Fruit fly (Drosophila melanogaster): Measurements from ENCODE around the gene CG5815.

DNA sequence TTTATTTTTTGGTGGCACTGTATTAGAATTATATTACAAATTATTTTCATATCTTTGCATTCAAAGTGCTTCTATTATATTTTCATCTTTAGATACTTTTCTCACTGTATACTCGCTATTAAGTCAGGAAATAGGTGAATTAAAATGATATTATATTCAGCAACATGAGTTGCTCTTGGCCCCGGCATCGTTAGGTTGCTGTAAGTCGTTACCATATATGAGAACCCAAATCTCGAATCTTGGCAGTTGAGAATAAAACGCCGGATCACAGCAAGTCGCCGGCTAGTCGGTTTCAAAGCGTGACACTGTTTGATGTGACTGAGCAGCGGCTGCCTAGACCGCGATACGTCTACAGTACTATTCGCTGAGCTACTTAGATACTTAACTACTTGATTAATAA is 18.1 kb upstream of the CG5815 start, which contains the start of gene CG14259:
- TF ChIP-seq psq (optimal IDR thresholded peaks at IDR 0.05) (no peak), h (optimal IDR thresholded peaks at IDR 0.05) (no peak), ttk (optimal IDR thresholded peaks at IDR 0.05) (no peak)

Data from Kc167 (cell line).